Worm (Caenorhabditis elegans): ENCODE data around the gene oac-4.
"Not testable (repeated sequence)": the region's sequence is repeated elsewhere in the genome, so short reads cannot be mapped to it uniquely, and the experiment has no call there.

oac-4 gene

DNA sequence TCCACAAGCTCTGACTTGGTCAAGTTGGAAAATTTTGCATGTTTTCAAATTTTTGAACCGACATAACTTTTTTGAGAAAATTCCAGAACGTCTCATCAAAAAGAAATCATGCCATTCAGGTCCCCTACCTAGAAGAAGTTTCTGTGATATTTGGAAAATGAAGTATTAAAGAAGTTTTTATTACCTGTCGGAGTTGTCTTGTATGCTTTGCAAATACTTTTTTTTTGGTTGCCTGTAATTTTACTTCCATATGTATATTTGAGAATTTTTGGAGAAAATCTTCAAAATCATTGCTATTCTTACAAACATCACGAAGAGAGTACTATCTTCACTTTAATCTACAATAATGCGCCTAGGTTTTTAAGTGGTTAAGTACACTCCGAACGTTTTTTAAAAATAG is 14.8 kb upstream of the oac-4 start, which contains the start of gene nhr-72:
TSS of gene nhr-72 (minus strand) at position 101 of the 400 bp plus-strand sequence.
- no peak for TF ChIP-seq tab-1 (GFP tag; IDR thresholded peaks at IDR 0.05)
- no peak for TF ChIP-seq ztf-29 (GFP tag; IDR thresholded peaks at IDR 0.05)
- no peak for TF ChIP-seq ztf-23 (GFP tag; IDR thresholded peaks at IDR 0.05)
- TF ChIP-seq cog-1 (tag; optimal IDR thresholded peaks at IDR 0.05): no peak
- TF ChIP-seq ref-1 (GFP tag; conservative IDR thresholded peaks at IDR 0.05): no peak
- TF ChIP-seq flt-1 (GFP tag; IDR thresholded peaks at IDR 0.05): no peak

DNA sequence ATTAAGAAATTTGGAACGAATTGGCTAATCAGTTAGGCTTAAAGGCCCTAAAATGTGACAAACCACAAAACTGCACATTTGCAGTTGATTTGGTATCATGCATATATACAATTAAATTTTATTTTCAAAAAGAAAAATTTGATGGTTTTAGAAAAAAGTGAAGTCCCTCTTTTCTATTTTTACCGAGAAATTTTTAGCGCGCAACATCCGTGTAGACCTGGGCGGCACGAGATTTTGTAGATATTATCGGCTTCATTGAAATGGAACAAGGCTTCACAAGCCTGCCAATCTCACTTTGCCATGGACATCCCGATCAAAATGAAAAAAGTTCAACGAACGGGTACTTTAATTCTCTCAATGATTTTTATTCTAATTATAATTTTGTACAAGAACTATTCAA is 10.2 kb upstream of the oac-4 start, which contains the start of gene C17A2.2:
TSS of gene C17A2.2 (plus strand) at position 301 of the 400 bp plus-strand sequence.
- TF ChIP-seq med-1 (GFP tag; optimal IDR thresholded peaks at IDR 0.05; ENCODE audit: insufficient read depth) (no peak), flt-1 (GFP tag; IDR thresholded peaks at IDR 0.05) (no peak), ztf-23 (GFP tag; IDR thresholded peaks at IDR 0.05) (no peak), ref-1 (GFP tag; conservative IDR thresholded peaks at IDR 0.05) (no peak), cog-1 (tag; optimal IDR thresholded peaks at IDR 0.05) (no peak), ztf-29 (GFP tag; IDR thresholded peaks at IDR 0.05) (no peak), T22C8.4 (GFP tag; IDR thresholded peaks at IDR 0.05) (no peak), tab-1 (GFP tag; IDR thresholded peaks at IDR 0.05) (no peak), klf-2 (GFP tag; conservative IDR thresholded peaks at IDR 0.05) (no peak)

ce11 chrII:3843305-3843704 is 7.5 kb upstream of the oac-4 start, which contains the start of the genes C17A2.7 and C17A2.3:
C17A2.7 (minus strand) TSS chrII:3843405.
C17A2.3 (plus strand) TSS chrII:3843609.
- no peak for TF ChIP-seq T22C8.4 (GFP tag; IDR thresholded peaks at IDR 0.05)
- TF ChIP-seq cog-1 (tag; optimal IDR thresholded peaks at IDR 0.05): no peak
- TF ChIP-seq tab-1 (GFP tag; IDR thresholded peaks at IDR 0.05): no peak

- no peak for TF ChIP-seq cog-1 (tag; optimal IDR thresholded peaks at IDR 0.05)
- TF ChIP-seq ztf-23 (GFP tag; IDR thresholded peaks at IDR 0.05): no peak
- TF ChIP-seq ztf-29 (GFP tag; IDR thresholded peaks at IDR 0.05): no peak
- TF ChIP-seq med-1 (GFP tag; optimal IDR thresholded peaks at IDR 0.05; ENCODE audit: insufficient read depth): no peak
- no peak for TF ChIP-seq ref-1 (GFP tag; conservative IDR thresholded peaks at IDR 0.05)
- TF ChIP-seq tab-1 (GFP tag; IDR thresholded peaks at IDR 0.05): no peak
- TF ChIP-seq T22C8.4 (GFP tag; IDR thresholded peaks at IDR 0.05): no peak
- TF ChIP-seq klf-2 (GFP tag; conservative IDR thresholded peaks at IDR 0.05): no peak
- TF ChIP-seq flt-1 (GFP tag; IDR thresholded peaks at IDR 0.05): no peak
Observed at ce11 chrII:3839562-3839961, 3.7 kb upstream of the oac-4 start, which contains the start of gene C17A2.4. C17A2.4 (plus strand) TSS chrII:3839862.

ce11 chrII:3832383-3832782 is 3.4 kb downstream of the oac-4 start, which contains the start of gene F54D10.9:
F54D10.9 (minus strand) TSS chrII:3832483.
- TF ChIP-seq ref-1 (GFP tag; conservative IDR thresholded peaks at IDR 0.05) (no peak), ztf-29 (GFP tag; IDR thresholded peaks at IDR 0.05) (no peak), T22C8.4 (GFP tag; IDR thresholded peaks at IDR 0.05) (no peak), flt-1 (GFP tag; IDR thresholded peaks at IDR 0.05) (no peak), med-1 (GFP tag; optimal IDR thresholded peaks at IDR 0.05; ENCODE audit: insufficient read depth) (no peak), klf-2 (GFP tag; conservative IDR thresholded peaks at IDR 0.05) (no peak), cog-1 (tag; optimal IDR thresholded peaks at IDR 0.05) (no peak)

ce11 chrII:3829623-3830022 is 6.2 kb downstream of the oac-4 start:
- TF ChIP-seq klf-2 (GFP tag; conservative IDR thresholded peaks at IDR 0.05): no peak
- TF ChIP-seq ztf-23 (GFP tag; IDR thresholded peaks at IDR 0.05): no peak
- no peak for TF ChIP-seq tab-1 (GFP tag; IDR thresholded peaks at IDR 0.05)
- no peak for TF ChIP-seq med-1 (GFP tag; optimal IDR thresholded peaks at IDR 0.05; ENCODE audit: insufficient read depth)
- no peak for TF ChIP-seq flt-1 (GFP tag; IDR thresholded peaks at IDR 0.05)
- TF ChIP-seq T22C8.4 (GFP tag; IDR thresholded peaks at IDR 0.05): no peak
- TF ChIP-seq ztf-29 (GFP tag; IDR thresholded peaks at IDR 0.05): no peak
- TF ChIP-seq cog-1 (tag; optimal IDR thresholded peaks at IDR 0.05): no peak
- no peak for TF ChIP-seq ref-1 (GFP tag; conservative IDR thresholded peaks at IDR 0.05)

DNA sequence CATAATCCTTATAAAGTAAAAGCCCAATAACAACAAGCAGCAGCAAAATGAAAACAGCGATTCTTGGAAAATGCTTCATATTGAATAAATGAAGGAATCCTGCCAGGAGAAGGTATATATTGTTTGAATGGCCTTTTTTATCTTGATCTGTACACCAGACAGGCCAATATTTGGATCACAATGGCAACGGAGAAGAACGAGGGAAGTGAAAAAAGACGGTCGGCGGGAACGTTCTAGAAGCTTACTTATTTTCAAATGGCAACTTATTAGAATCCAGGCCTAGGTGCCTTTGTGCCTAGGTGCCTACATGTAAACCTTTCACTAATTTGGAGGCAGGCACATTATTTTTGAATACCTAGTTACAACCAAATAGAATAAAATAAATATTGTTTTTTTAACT is 8.0 kb downstream of the oac-4 start, which contains the start of gene F54D10.8:
TSS of gene F54D10.8 (minus strand) at position 101 of the 400 bp plus-strand sequence.
- TF ChIP-seq T22C8.4 (GFP tag; IDR thresholded peaks at IDR 0.05) (no peak), ztf-29 (GFP tag; IDR thresholded peaks at IDR 0.05) (no peak), cog-1 (tag; optimal IDR thresholded peaks at IDR 0.05) (no peak), klf-2 (GFP tag; conservative IDR thresholded peaks at IDR 0.05) (no peak), flt-1 (GFP tag; IDR thresholded peaks at IDR 0.05) (no peak), med-1 (GFP tag; optimal IDR thresholded peaks at IDR 0.05; ENCODE audit: insufficient read depth) (no peak), tab-1 (GFP tag; IDR thresholded peaks at IDR 0.05) (no peak), ztf-23 (GFP tag; IDR thresholded peaks at IDR 0.05) (no peak), ref-1 (GFP tag; conservative IDR thresholded peaks at IDR 0.05) (no peak)

- TF ChIP-seq T22C8.4 (GFP tag; IDR thresholded peaks at IDR 0.05) (no peak), ztf-29 (GFP tag; IDR thresholded peaks at IDR 0.05) (no peak)
Observed at ce11 chrII:3823855-3824254, 12.0 kb downstream of the oac-4 start, which contains the start of gene skr-15. skr-15 (plus strand) TSS chrII:3824155.

DNA sequence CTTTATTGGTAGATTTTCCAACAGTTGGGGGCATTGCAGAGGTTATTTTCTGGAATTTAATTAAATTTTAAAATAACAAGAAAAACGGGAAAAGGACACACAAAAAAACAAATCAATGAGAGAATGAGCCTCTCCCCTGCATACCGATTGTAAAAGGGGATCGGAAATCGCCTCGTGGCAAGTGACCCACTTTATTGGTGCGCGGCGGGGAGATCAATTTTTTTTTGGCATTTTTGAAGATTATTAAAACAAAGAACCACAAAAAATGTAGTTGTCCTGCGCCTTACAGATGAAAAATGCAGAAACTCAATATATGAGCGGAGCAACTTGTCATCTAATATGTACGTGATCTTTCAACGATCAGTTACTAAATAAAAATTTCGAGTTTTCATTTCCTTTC is 14.6 kb downstream of the oac-4 start, which contains the start of gene F54D10.7:
TSS of gene F54D10.7 (minus strand) at position 49 of the 400 bp plus-strand sequence.
- TF ChIP-seq klf-2 (GFP tag; conservative IDR thresholded peaks at IDR 0.05) (no peak), ztf-23 (GFP tag; IDR thresholded peaks at IDR 0.05) (no peak), cog-1 (tag; optimal IDR thresholded peaks at IDR 0.05) (no peak), ztf-29 (GFP tag; IDR thresholded peaks at IDR 0.05) (no peak), T22C8.4 (GFP tag; IDR thresholded peaks at IDR 0.05) (no peak), ref-1 (GFP tag; conservative IDR thresholded peaks at IDR 0.05) (no peak), med-1 (GFP tag; optimal IDR thresholded peaks at IDR 0.05; ENCODE audit: insufficient read depth) (no peak), tab-1 (GFP tag; IDR thresholded peaks at IDR 0.05) (no peak), flt-1 (GFP tag; IDR thresholded peaks at IDR 0.05) (no peak)

ce11 chrII:3816251-3816849 is 19.5 kb downstream of the oac-4 start, which contains the start of gene fbxa-24:
fbxa-24 (plus strand) TSS chrII:3816526.
- not testable (repeated sequence) for TF ChIP-seq tab-1, ztf-23, ztf-29 (GFP tag; IDR thresholded peaks at IDR 0.05)
